Fruit fly (Drosophila melanogaster) Kc167 (cell line): ENCODE measurements around the gene CG18585.

Source experiments
- Sin3A ChIP-seq: fragments of >200 bp; optimal IDR thresholded peaks from 2 replicates; lab custom pipeline; 2018; ENCODE audit warnings: missing external identifiers
- h ChIP-seq: fragments of >200 bp; optimal IDR thresholded peaks from 3 replicates; lab custom pipeline; 2018; ENCODE audit warnings: missing external identifiers
- insv ChIP-seq: fragments of >200 bp; optimal IDR thresholded peaks from 3 replicates; lab custom pipeline; 2018; ENCODE audit warnings: missing external identifiers
- psq ChIP-seq: fragments of >200 bp; optimal IDR thresholded peaks from 2 replicates; lab custom pipeline; 2017; ENCODE audit warnings: missing external identifiers
- ttk ChIP-seq: sonication (Bioruptor generic); optimal IDR thresholded peaks from 2 replicates; lab custom pipeline; 2017; ENCODE audit warnings: missing external identifiers

dm6 chr2L:7678095-7678784 is 12.6 kb downstream of the CG18585 start:
- no peak for TF ChIP-seq psq (lab: Kevin White, UChicago)
- TF ChIP-seq Sin3A: no peak
- no peak for TF ChIP-seq insv (lab: Kevin White, UChicago)
- no peak for TF ChIP-seq h (lab: Kevin White, UChicago)
- TF ChIP-seq ttk (lab: Kevin White, UChicago): no peak
